Worm (Caenorhabditis elegans) whole organism, L2 larva: Measurements from ENCODE around the gene F01F1.3.

Experiments
- aly-2 ChIP-seq: fragments of 150-350 bp; optimal IDR thresholded peaks from 2 replicates; lab custom pipeline; 2014; ENCODE audit warnings: missing biosample characterization, missing genetic modification characterization
- ceh-16 ChIP-seq: fragments of 150-350 bp; optimal IDR thresholded peaks from 2 replicates; lab custom pipeline; 2014; ENCODE audit warnings: missing biosample characterization, missing genetic modification characterization
- dmd-4 ChIP-seq: sonication (generic microtip); optimal IDR thresholded peaks from 2 replicates; lab custom pipeline; 2017; ENCODE audit warnings: missing biosample characterization, missing genetic modification characterization
- elt-1 ChIP-seq: fragments of 150-350 bp; optimal IDR thresholded peaks from 2 replicates; lab custom pipeline; 2014; ENCODE audit warnings: missing biosample characterization, missing genetic modification characterization
- mab-5 ChIP-seq: fragments of 150-350 bp; optimal IDR thresholded peaks from 2 replicates; lab custom pipeline; 2014; ENCODE audit warnings: missing biosample characterization, missing genetic modification characterization
- nhr-12 ChIP-seq: fragments of 150-350 bp; optimal IDR thresholded peaks from 2 replicates; lab custom pipeline; 2014; ENCODE audit warnings: missing biosample characterization, missing genetic modification characterization
- skn-1 ChIP-seq: sonication (generic microtip); optimal IDR thresholded peaks from 2 replicates; lab custom pipeline; 2017; ENCODE audit warnings: missing biosample characterization, missing genetic modification characterization

DNA sequence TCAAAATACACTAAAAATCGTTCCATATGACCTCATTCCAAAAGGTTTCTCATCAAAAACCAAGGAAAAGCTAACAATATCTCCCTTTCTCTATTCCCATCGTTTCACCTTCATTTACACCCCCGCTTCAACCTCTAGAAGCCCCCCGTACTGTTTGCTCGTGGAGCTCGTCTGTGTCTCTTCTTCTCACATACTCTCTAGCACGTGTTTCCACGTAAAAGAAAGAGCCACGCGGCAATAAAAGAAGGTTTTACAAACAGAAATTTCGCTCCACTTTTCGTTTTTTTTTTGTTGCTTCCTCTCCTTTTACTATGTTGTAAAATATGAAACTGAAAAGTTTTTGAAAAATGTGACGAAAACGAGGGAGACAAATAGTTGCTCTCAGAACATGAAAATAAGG lies 21.2 kb downstream of the F01F1.3 start:
- TF ChIP-seq nhr-12 (no peak), ceh-16 (tag; lab: Kevin White, UChicago) (no peak), elt-1 (tag; lab: Kevin White, UChicago) (no peak), aly-2 (tag; lab: Kevin White, UChicago) (no peak), dmd-4 (no peak), skn-1 (tag; lab: Kevin White, UChicago) (no peak), mab-5 (tag; lab: Kevin White, UChicago) (no peak)
